Fruit fly (Drosophila melanogaster) whole organism, embryonic: ENCODE data around the gene EAChm.

Source experiments
- Adf1 ChIP-seq: fragments of 200-800 bp; sonication (Bioruptor generic); IDR thresholded peaks from 2 replicates; pipeline ENCODE4 v1.3.6; 2022; ENCODE audit warnings: missing biosample characterization, missing genetic modification characterization
- BEAF-32 ChIP-seq: fragments of 200-800 bp; sonication (Bioruptor generic); optimal IDR thresholded peaks from 3 replicates; lab custom pipeline; 2017; ENCODE audit warnings: missing biosample characterization, missing genetic modification characterization, mild to moderate bottlenecking, moderate library complexity, missing genetic modification reagents
- CG11504 ChIP-seq: fragments of 200-800 bp; sonication (Bioruptor generic); optimal IDR thresholded peaks from 3 replicates; lab custom pipeline; 2019; ENCODE audit warnings: missing biosample characterization, mild to moderate bottlenecking, missing genetic modification characterization, moderate library complexity
- CG11696 ChIP-seq: fragments of 200-800 bp; sonication (Bioruptor generic); IDR thresholded peaks from 2 replicates; pipeline ENCODE4 v1.3.6; 2022; ENCODE audit warnings: missing biosample characterization, missing genetic modification characterization
- CG12219 ChIP-seq: fragments of 200-800 bp; sonication (Bioruptor generic); optimal IDR thresholded peaks from 3 replicates; lab custom pipeline; 2018; ENCODE audit warnings: missing biosample characterization, mild to moderate bottlenecking, missing genetic modification characterization
- CG12942 ChIP-seq: fragments of 200-800 bp; sonication (Bioruptor generic); optimal IDR thresholded peaks from 3 replicates; lab custom pipeline; 2016; ENCODE audit warnings: missing biosample characterization, missing genetic modification characterization
- CG13296 ChIP-seq: fragments of 200-800 bp; sonication (Bioruptor generic); optimal IDR thresholded peaks from 3 replicates; lab custom pipeline; 2018; ENCODE audit warnings: missing biosample characterization, mild to moderate bottlenecking, missing genetic modification characterization
- CG13424 ChIP-seq: fragments of 200-800 bp; sonication (Bioruptor generic); optimal IDR thresholded peaks from 2 replicates; lab custom pipeline; 2019; ENCODE audit warnings: missing biosample characterization, mild to moderate bottlenecking, missing genetic modification characterization, moderate library complexity
- CG18262 ChIP-seq: fragments of 200-800 bp; optimal IDR thresholded peaks from 3 replicates; lab custom pipeline; 2019; ENCODE audit warnings: missing biosample characterization, mild to moderate bottlenecking, missing genetic modification characterization, moderate library complexity
- CG18619 ChIP-seq: fragments of 200-800 bp; sonication (Bioruptor generic); optimal IDR thresholded peaks from 3 replicates; lab custom pipeline; 2017; ENCODE audit warnings: missing biosample characterization, mild to moderate bottlenecking, missing genetic modification characterization
- CG2199 ChIP-seq: fragments of 200-800 bp; sonication (Bioruptor generic); IDR thresholded peaks from 3 replicates; pipeline ENCODE4 v1.3.6; 2022; ENCODE audit warnings: missing biosample characterization, missing genetic modification characterization
- CG31441 ChIP-seq: fragments of 200-800 bp; sonication (Bioruptor generic); IDR thresholded peaks from 2 replicates; pipeline ENCODE4 v1.3.6; 2022; ENCODE audit warnings: missing biosample characterization, missing genetic modification characterization
- CG4360 ChIP-seq: fragments of 200-800 bp; sonication (Bioruptor generic); IDR thresholded peaks from 2 replicates; pipeline ENCODE4 v1.3.6; 2022; ENCODE audit warnings: missing biosample characterization, missing genetic modification characterization
- CG4617 ChIP-seq: fragments of 200-800 bp; sonication (Bioruptor generic); optimal IDR thresholded peaks from 3 replicates; lab custom pipeline; 2016; ENCODE audit warnings: missing biosample characterization, missing genetic modification characterization, borderline replicate concordance
- CG6654 ChIP-seq: fragments of 200-800 bp; sonication (Bioruptor generic); optimal IDR thresholded peaks from 2 replicates; lab custom pipeline; 2017; ENCODE audit warnings: missing biosample characterization, mild to moderate bottlenecking, missing genetic modification characterization
- CG9817 ChIP-seq: fragments of 200-800 bp; sonication (Bioruptor generic); optimal IDR thresholded peaks from 2 replicates; lab custom pipeline; 2018; ENCODE audit warnings: missing biosample characterization, mild to moderate bottlenecking, missing genetic modification characterization, moderate library complexity
- Camta ChIP-seq: fragments of 200-800 bp; sonication (Bioruptor generic); optimal IDR thresholded peaks from 2 replicates; lab custom pipeline; 2016; ENCODE audit warnings: missing biosample characterization, missing genetic modification characterization
- Chrac-16 ChIP-seq: fragments of 200-800 bp; sonication (Bioruptor generic); optimal IDR thresholded peaks from 3 replicates; lab custom pipeline; 2016; ENCODE audit warnings: missing biosample characterization, missing genetic modification characterization
- D19A ChIP-seq: fragments of 200-800 bp; optimal IDR thresholded peaks from 3 replicates; lab custom pipeline; 2019; ENCODE audit warnings: missing biosample characterization, mild to moderate bottlenecking, missing genetic modification characterization, moderate library complexity
- Dip3 ChIP-seq: fragments of 200-800 bp; sonication (Bioruptor generic); optimal IDR thresholded peaks from 3 replicates; lab custom pipeline; 2016; ENCODE audit warnings: missing biosample characterization, missing genetic modification characterization
- Doc2 ChIP-seq: fragments of 200-800 bp; sonication (Bioruptor generic); IDR thresholded peaks from 2 replicates; pipeline ENCODE4 v1.3.6; 2022; ENCODE audit warnings: missing biosample characterization, missing genetic modification characterization
- ERR ChIP-seq: fragments of 200-800 bp; sonication (Bioruptor generic); optimal IDR thresholded peaks from 2 replicates; lab custom pipeline; 2016; ENCODE audit warnings: missing biosample characterization, missing genetic modification characterization
- Fer3 ChIP-seq: fragments of 200-800 bp; sonication (Bioruptor generic); optimal IDR thresholded peaks from 2 replicates; lab custom pipeline; 2018; ENCODE audit warnings: missing biosample characterization, mild to moderate bottlenecking, missing genetic modification characterization, moderate library complexity
- H2.0 ChIP-seq: fragments of 200-800 bp; sonication (Bioruptor generic); IDR thresholded peaks from 2 replicates; pipeline ENCODE4 v1.3.6; 2022; ENCODE audit warnings: missing biosample characterization, missing genetic modification characterization
- HLH3B ChIP-seq: fragments of 200-800 bp; sonication (Bioruptor generic); IDR thresholded peaks from 2 replicates; pipeline ENCODE4 v1.3.6; 2022; ENCODE audit warnings: missing biosample characterization, missing genetic modification characterization
- Hey ChIP-seq: fragments of 200-800 bp; sonication (Bioruptor generic); optimal IDR thresholded peaks from 3 replicates; lab custom pipeline; 2018; ENCODE audit warnings: missing biosample characterization, mild to moderate bottlenecking, missing genetic modification characterization
- HmgD ChIP-seq: fragments of 200-800 bp; sonication (Bioruptor generic); optimal IDR thresholded peaks from 3 replicates; lab custom pipeline; 2016; ENCODE audit warnings: missing biosample characterization, missing genetic modification characterization
- HmgZ ChIP-seq: fragments of 200-800 bp; sonication (Bioruptor generic); optimal IDR thresholded peaks from 2 replicates; lab custom pipeline; 2018; ENCODE audit warnings: missing biosample characterization, mild to moderate bottlenecking, missing genetic modification characterization
- Mes4 ChIP-seq: fragments of 200-800 bp; sonication (Bioruptor generic); optimal IDR thresholded peaks from 2 replicates; lab custom pipeline; 2016; ENCODE audit warnings: missing biosample characterization, missing genetic modification characterization
- Nf-YA ChIP-seq: fragments of 200-800 bp; sonication (Bioruptor generic); IDR thresholded peaks from 2 replicates; pipeline ENCODE4 v1.3.6; 2022; ENCODE audit warnings: missing biosample characterization, missing genetic modification characterization
- Pdp1 ChIP-seq, 2 experiments: fragments of 200-800 bp; sonication (Bioruptor generic); optimal IDR thresholded peaks; 3 replicates each; lab custom pipeline; 2016; ENCODE audit warnings: missing biosample characterization in 2 of 2, missing genetic modification characterization in 2 of 2, mild to moderate bottlenecking in 1 of 2, moderate library complexity in 1 of 2
- Sry-β ChIP-seq: fragments of 200-800 bp; sonication (Bioruptor generic); optimal IDR thresholded peaks from 2 replicates; lab custom pipeline; 2018; ENCODE audit warnings: missing biosample characterization, mild to moderate bottlenecking, missing genetic modification characterization, moderate library complexity
- Ssrp ChIP-seq: fragments of 200-800 bp; sonication (Bioruptor generic); optimal IDR thresholded peaks from 2 replicates; lab custom pipeline; 2018; ENCODE audit warnings: missing biosample characterization, mild to moderate bottlenecking, missing genetic modification characterization, moderate library complexity
- Trl ChIP-seq, 3 experiments: fragments of >200 bp in 2 of 3; fragments of 200-800 bp in 1 of 3; sonication (Bioruptor generic) in 1 of 3; optimal IDR thresholded peaks; 2 replicates in 1 of 3; 3 replicates in 2 of 3; lab custom pipeline; 2016 to 2017; ENCODE audit warnings: missing biosample characterization in 1 of 3, missing genetic modification characterization in 1 of 3
- br ChIP-seq: fragments of >200 bp; optimal IDR thresholded peaks from 2 replicates; lab custom pipeline; 2017
- cad ChIP-seq: fragments of >200 bp; optimal IDR thresholded peaks from 2 replicates; lab custom pipeline; 2017; ENCODE audit warnings: missing biosample characterization, missing genetic modification characterization
- cg ChIP-seq: fragments of 200-800 bp; sonication (Bioruptor generic); optimal IDR thresholded peaks from 3 replicates; lab custom pipeline; 2019; ENCODE audit warnings: missing biosample characterization, mild to moderate bottlenecking, missing genetic modification characterization, moderate library complexity
- chn ChIP-seq: fragments of 200-800 bp; sonication (Bioruptor generic); optimal IDR thresholded peaks from 2 replicates; lab custom pipeline; 2016; ENCODE audit warnings: missing biosample characterization, missing genetic modification characterization
- crol ChIP-seq: fragments of 200-800 bp; sonication (Bioruptor generic); IDR thresholded peaks from 2 replicates; pipeline ENCODE4 v1.3.6; 2022; ENCODE audit warnings: missing biosample characterization, missing genetic modification characterization
- cwo ChIP-seq: fragments of 200-800 bp; sonication (Bioruptor generic); optimal IDR thresholded peaks from 3 replicates; lab custom pipeline; 2017; ENCODE audit warnings: missing biosample characterization, missing genetic modification characterization, mild to moderate bottlenecking, moderate library complexity, missing genetic modification reagents
- dpn ChIP-seq, 2 experiments: fragments of 200-800 bp; sonication (Bioruptor generic); optimal IDR thresholded peaks; 3 replicates each; lab custom pipeline; 2016; ENCODE audit warnings: missing biosample characterization in 2 of 2, missing genetic modification characterization in 2 of 2
- grau ChIP-seq: fragments of 200-800 bp; optimal IDR thresholded peaks from 3 replicates; lab custom pipeline; 2019; ENCODE audit warnings: missing biosample characterization, mild to moderate bottlenecking, missing genetic modification characterization, moderate library complexity
- ind ChIP-seq: fragments of 200-800 bp; sonication (Bioruptor generic); optimal IDR thresholded peaks from 3 replicates; lab custom pipeline; 2016; ENCODE audit warnings: missing biosample characterization, missing genetic modification characterization
- kay ChIP-seq: fragments of 200-800 bp; sonication (Bioruptor generic); optimal IDR thresholded peaks from 2 replicates; lab custom pipeline; 2016; ENCODE audit warnings: missing biosample characterization, missing genetic modification characterization
- phol ChIP-seq: fragments of 200-800 bp; sonication (Bioruptor generic); optimal IDR thresholded peaks from 3 replicates; lab custom pipeline; 2018; ENCODE audit warnings: missing biosample characterization, mild to moderate bottlenecking, missing genetic modification characterization, moderate library complexity
- prd ChIP-seq, 3 experiments: fragments of >200 bp in 2 of 3; fragments of 200-800 bp in 1 of 3; sonication (Bioruptor generic) in 1 of 3; optimal IDR thresholded peaks in 2 of 3; IDR thresholded peaks in 1 of 3; 2 replicates in 2 of 3; 3 replicates in 1 of 3; pipeline versions ENCODE4 v1.3.6 to Lab custom; 2017 to 2022; ENCODE audit warnings: missing biosample characterization in 1 of 3, missing genetic modification characterization in 1 of 3
- sr ChIP-seq: fragments of 200-800 bp; sonication (Bioruptor generic); IDR thresholded peaks from 3 replicates; pipeline ENCODE4 v1.3.6; 2022; ENCODE audit warnings: missing biosample characterization, missing genetic modification characterization
- vvl ChIP-seq: fragments of 200-800 bp; sonication (Bioruptor generic); IDR thresholded peaks from 2 replicates; pipeline ENCODE4 v1.3.6; 2022; ENCODE audit warnings: missing biosample characterization, missing genetic modification characterization

EAChm gene

dm6 chr3L:15093929-15094588 lies 39.5 kb downstream of the EAChm start (continued):
- no peak for TF ChIP-seq br (lab: Kevin White, UChicago)
- TF ChIP-seq crol: no peak
- peak; percentile 81 for TF ChIP-seq CG11696 (GFP tag; lab: Robert Waterston, UW)
- 0 out of 3 replicates have a peak, but pooled peaks have one; percentile 63 for TF ChIP-seq CG2199
- peak; percentile 64 to 71 for TF ChIP-seq Trl (optimal IDR thresholded peaks at IDR 0.05; lab: Kevin White, UChicago)
- no peak for TF ChIP-seq Trl (GFP tag; optimal IDR thresholded peaks at IDR 0.05; lab: Kevin White, UChicago)
- peak in 1 of 2 experiments; percentile 5 for TF ChIP-seq dpn (GFP tag; optimal IDR thresholded peaks at IDR 0.05; lab: Kevin White, UChicago)
- TF ChIP-seq sr (GFP tag; lab: Robert Waterston, UW): no peak
- no peak for TF ChIP-seq H2.0 (GFP tag; lab: Robert Waterston, UW)
- no peak for TF ChIP-seq HmgD (GFP tag; lab: Kevin White, UChicago)
- TF ChIP-seq cg: peak; percentile 68
- TF ChIP-seq vvl (GFP tag; lab: Robert Waterston, UW): 0 out of 2 replicates have a peak, but pooled peaks have one; percentile 28
- TF ChIP-seq CG6654: no peak
- TF ChIP-seq prd (optimal IDR thresholded peaks at IDR 0.05; lab: Kevin White, UChicago): no peak
- no peak for TF ChIP-seq prd (GFP tag; IDR thresholded peaks at IDR 0.05; lab: Robert Waterston, UW)
- TF ChIP-seq ERR (GFP tag; lab: Kevin White, UChicago): no peak
- no peak for TF ChIP-seq Mes4 (GFP tag; lab: Kevin White, UChicago)
- TF ChIP-seq Fer3 (tag; lab: Kevin White, UChicago): peak; percentile 5
- no peak for TF ChIP-seq chn
- TF ChIP-seq Ssrp: peak; percentile 8
- TF ChIP-seq CG12942 (GFP tag; lab: Kevin White, UChicago): no peak
- no peak for TF ChIP-seq CG12219 (GFP tag; lab: Kevin White, UChicago)
- no peak for TF ChIP-seq Nf-YA (GFP tag; lab: Robert Waterston, UW)
- peak; percentile 23 for TF ChIP-seq CG11504
- TF ChIP-seq Pdp1 (GFP tag; optimal IDR thresholded peaks at IDR 0.05; lab: Kevin White, UChicago): peak in 1 of 2 experiments; percentile 31
- TF ChIP-seq CG4360 (GFP tag; lab: Robert Waterston, UW): peak; percentile 80
- TF ChIP-seq D19A: peak; percentile 23
- TF ChIP-seq phol: peak; percentile 5
- peak; percentile 6 for TF ChIP-seq HmgZ
- no peak for TF ChIP-seq CG18619 (GFP tag; lab: Kevin White, UChicago)
- peak; percentile 10 for TF ChIP-seq CG13296 (GFP tag; lab: Kevin White, UChicago)
- peak; percentile 13 for TF ChIP-seq cad (GFP tag; lab: Kevin White, UChicago)
- TF ChIP-seq cwo (GFP tag; lab: Kevin White, UChicago): peak; percentile 3
- no peak for TF ChIP-seq Camta (GFP tag; lab: Kevin White, UChicago)

dm6 chr3L:15094589-15095288 lies 40.2 kb downstream of the EAChm start, which contains the start of the genes sstn, Plp and GlyRS:
TSS of gene sstn (minus strand) at chr3L:15094719.
TSS of gene Plp (minus strand) at chr3L:15094724.
TSS of gene GlyRS (plus strand) at chr3L:15095142.
- TF ChIP-seq CG9817 (tag; lab: Kevin White, UChicago) (peak; percentile 42), grau (tag; lab: Kevin White, UChicago) (peak; percentile 57), Sry-β (GFP tag; lab: Kevin White, UChicago) (peak; percentile 95), crol (peak; percentile 28; the same call in 1 of the 2 replicates), CG11696 (GFP tag; lab: Robert Waterston, UW) (no peak), CG13424 (tag; lab: Kevin White, UChicago) (peak; percentile 32), CG31441 (GFP tag; lab: Robert Waterston, UW) (peak; percentile 85), Hey (tag; lab: Kevin White, UChicago) (no peak), kay (GFP tag; lab: Kevin White, UChicago) (no peak), Dip3 (no peak), Adf1 (GFP tag; lab: Robert Waterston, UW) (peak; percentile 13; the same call in 1 of the 2 replicates), BEAF-32 (GFP tag; lab: Kevin White, UChicago) (peak; percentile 70), ind (peak; percentile 48), Ssrp (peak; percentile 12), Doc2 (GFP tag; lab: Robert Waterston, UW) (no peak), CG4617 (GFP tag; lab: Kevin White, UChicago) (peak; percentile 35), Chrac-16 (GFP tag; lab: Kevin White, UChicago) (peak; percentile 38), HLH3B (GFP tag; lab: Robert Waterston, UW) (no peak), CG18262 (tag; lab: Kevin White, UChicago) (peak; percentile 49)
